Fruit fly (Drosophila melanogaster) whole organism, embryonic: ENCODE results near the gene Trmt6.

ENCODE experiments used
- ATbp ChIP-seq: fragments of 200-800 bp; sonication (Bioruptor generic); optimal IDR thresholded peaks from 2 replicates; lab custom pipeline; 2017; ENCODE audit warnings: missing biosample characterization, mild to moderate bottlenecking, missing genetic modification characterization, missing genetic modification reagents
- Antp ChIP-seq: fragments of 200-800 bp; sonication (Bioruptor generic); optimal IDR thresholded peaks from 3 replicates; lab custom pipeline; 2016; ENCODE audit warnings: missing biosample characterization, missing genetic modification characterization
- CG10462 ChIP-seq: fragments of 200-800 bp; sonication (Bioruptor generic); optimal IDR thresholded peaks from 2 replicates; lab custom pipeline; 2016; ENCODE audit warnings: missing biosample characterization, missing genetic modification characterization
- CG10959 ChIP-seq: fragments of 200-800 bp; sonication (Bioruptor generic); IDR thresholded peaks from 2 replicates; pipeline ENCODE4 v1.3.6; 2022; ENCODE audit warnings: missing biosample characterization, missing genetic modification characterization
- CG12391 ChIP-seq: fragments of 200-800 bp; sonication (Bioruptor generic); optimal IDR thresholded peaks from 3 replicates; lab custom pipeline; 2018; ENCODE audit warnings: missing biosample characterization, mild to moderate bottlenecking, missing genetic modification characterization, moderate library complexity
- CG13123 ChIP-seq: fragments of 200-800 bp; sonication (Bioruptor generic); optimal IDR thresholded peaks from 2 replicates; lab custom pipeline; 2016; ENCODE audit warnings: missing biosample characterization, missing genetic modification characterization
- CG13424 ChIP-seq: fragments of 200-800 bp; sonication (Bioruptor generic); optimal IDR thresholded peaks from 2 replicates; lab custom pipeline; 2019; ENCODE audit warnings: missing biosample characterization, mild to moderate bottlenecking, missing genetic modification characterization, moderate library complexity
- CG15696 ChIP-seq: fragments of 200-800 bp; sonication (Bioruptor generic); optimal IDR thresholded peaks from 2 replicates; lab custom pipeline; 2019; ENCODE audit warnings: missing biosample characterization, mild to moderate bottlenecking, missing genetic modification characterization, moderate library complexity
- CG17612 ChIP-seq: fragments of 200-800 bp; sonication (Bioruptor generic); IDR thresholded peaks from 2 replicates; pipeline ENCODE4 v1.3.6; 2022; ENCODE audit warnings: missing biosample characterization, missing genetic modification characterization
- CG17829 ChIP-seq: fragments of 200-800 bp; optimal IDR thresholded peaks from 2 replicates; lab custom pipeline; 2019; ENCODE audit warnings: missing biosample characterization, mild to moderate bottlenecking, missing genetic modification characterization, moderate library complexity
- CG31365 ChIP-seq: fragments of 200-800 bp; sonication (Bioruptor generic); optimal IDR thresholded peaks from 2 replicates; lab custom pipeline; 2018; ENCODE audit warnings: missing biosample characterization, mild to moderate bottlenecking, missing genetic modification characterization
- CG34376 ChIP-seq: fragments of 200-800 bp; sonication (Bioruptor generic); optimal IDR thresholded peaks from 2 replicates; lab custom pipeline; 2018; ENCODE audit warnings: missing biosample characterization, mild to moderate bottlenecking, missing genetic modification characterization
- CG3995 ChIP-seq: fragments of 200-800 bp; sonication (Bioruptor generic); optimal IDR thresholded peaks from 3 replicates; lab custom pipeline; 2016; ENCODE audit warnings: missing biosample characterization, missing genetic modification characterization
- CG43689 ChIP-seq: fragments of 200-800 bp; sonication (Bioruptor generic); IDR thresholded peaks from 2 replicates; pipeline ENCODE4 v1.3.6; 2022; ENCODE audit warnings: missing biosample characterization, missing genetic modification characterization
- CG7357 ChIP-seq: fragments of 200-800 bp; sonication (Bioruptor generic); IDR thresholded peaks from 3 replicates; pipeline ENCODE4 v1.3.6; 2022; ENCODE audit warnings: missing biosample characterization, missing genetic modification characterization
- CG7372 ChIP-seq: fragments of 200-800 bp; sonication (Bioruptor generic); IDR thresholded peaks from 2 replicates; pipeline ENCODE4 v1.3.6; 2022; ENCODE audit warnings: missing biosample characterization, missing genetic modification characterization
- CG8290 ChIP-seq, 3 experiments: fragments of 200-800 bp; sonication (Bioruptor generic); optimal IDR thresholded peaks; 2 replicates each; lab custom pipeline; 2016 to 2019; ENCODE audit warnings: missing biosample characterization in 3 of 3, missing genetic modification characterization in 3 of 3, mild to moderate bottlenecking in 2 of 3, moderate library complexity in 1 of 3
- CG8388 ChIP-seq: fragments of 200-800 bp; sonication (Bioruptor generic); optimal IDR thresholded peaks from 2 replicates; lab custom pipeline; 2019; ENCODE audit warnings: missing biosample characterization, mild to moderate bottlenecking, missing genetic modification characterization, moderate library complexity
- CG9932 ChIP-seq: fragments of 200-800 bp; sonication (Bioruptor generic); IDR thresholded peaks from 2 replicates; pipeline ENCODE4 v1.3.6; 2022; ENCODE audit warnings: missing biosample characterization, missing genetic modification characterization
- CkIIα-i1 ChIP-seq: fragments of 200-800 bp; sonication (Bioruptor generic); IDR thresholded peaks from 2 replicates; pipeline ENCODE4 v1.3.6; 2022; ENCODE audit warnings: missing biosample characterization, missing genetic modification characterization
- Ets65A ChIP-seq: fragments of 200-800 bp; sonication (Bioruptor generic); peaks from one replicate; lab custom pipeline; 2016; ENCODE audit warnings: missing biosample characterization, missing genetic modification characterization
- HLH4C ChIP-seq: fragments of 200-800 bp; sonication (Bioruptor generic); IDR thresholded peaks from 3 replicates; pipeline ENCODE4 v1.3.6; 2022; ENCODE audit warnings: missing biosample characterization, missing genetic modification characterization; ENCODE audit not compliant: partially characterized antibody
- Hr3 ChIP-seq: fragments of 200-800 bp; sonication (Bioruptor generic); optimal IDR thresholded peaks from 3 replicates; lab custom pipeline; 2016; ENCODE audit warnings: missing biosample characterization, missing genetic modification characterization
- Hr39 ChIP-seq: fragments of >200 bp; optimal IDR thresholded peaks from 2 replicates; lab custom pipeline; 2017
- Hr51 ChIP-seq, 2 experiments: fragments of 200-800 bp; sonication (Bioruptor generic); optimal IDR thresholded peaks; 2 replicates in 1 of 2; 3 replicates in 1 of 2; lab custom pipeline; 2016 to 2018; ENCODE audit warnings: missing biosample characterization in 2 of 2, missing genetic modification characterization in 2 of 2, mild to moderate bottlenecking in 1 of 2, moderate library complexity in 1 of 2
- Hsf ChIP-seq: fragments of 200-800 bp; sonication (Bioruptor generic); optimal IDR thresholded peaks from 3 replicates; lab custom pipeline; 2016; ENCODE audit warnings: missing biosample characterization, missing genetic modification characterization
- Mad ChIP-seq: fragments of 200-800 bp; sonication (Bioruptor generic); optimal IDR thresholded peaks from 2 replicates; lab custom pipeline; 2016; ENCODE audit warnings: missing biosample characterization, missing genetic modification characterization
- Six4 ChIP-seq: fragments of 200-800 bp; sonication (Bioruptor generic); optimal IDR thresholded peaks from 2 replicates; lab custom pipeline; 2016; ENCODE audit warnings: missing biosample characterization, missing genetic modification characterization
- amos ChIP-seq: fragments of 200-800 bp; sonication (Bioruptor generic); IDR thresholded peaks from 2 replicates; pipeline ENCODE4 v1.3.6; 2022; ENCODE audit warnings: missing biosample characterization, missing genetic modification characterization; ENCODE audit not compliant: partially characterized antibody
- az2 ChIP-seq: fragments of 200-800 bp; sonication (Bioruptor generic); optimal IDR thresholded peaks from 3 replicates; lab custom pipeline; 2016; ENCODE audit warnings: missing biosample characterization, missing genetic modification characterization
- bcd ChIP-seq: fragments of 200-800 bp; sonication (Bioruptor generic); optimal IDR thresholded peaks from 2 replicates; lab custom pipeline; 2017; ENCODE audit warnings: missing biosample characterization, mild to moderate bottlenecking, missing genetic modification characterization
- emc ChIP-seq: fragments of 200-800 bp; sonication (Bioruptor generic); optimal IDR thresholded peaks from 2 replicates; lab custom pipeline; 2016; ENCODE audit warnings: missing biosample characterization, missing genetic modification characterization
- fd102C ChIP-seq: fragments of 200-800 bp; sonication (Bioruptor generic); optimal IDR thresholded peaks from 2 replicates; lab custom pipeline; 2018; ENCODE audit warnings: missing biosample characterization, mild to moderate bottlenecking, missing genetic modification characterization, moderate library complexity
- fd96Cb ChIP-seq: fragments of 200-800 bp; sonication (Bioruptor generic); optimal IDR thresholded peaks from 2 replicates; lab custom pipeline; 2018; ENCODE audit warnings: missing biosample characterization, mild to moderate bottlenecking, missing genetic modification characterization, moderate library complexity
- gcm2 ChIP-seq: fragments of 200-800 bp; sonication (Bioruptor generic); optimal IDR thresholded peaks from 2 replicates; lab custom pipeline; 2016; ENCODE audit warnings: missing biosample characterization, missing genetic modification characterization
- lbe ChIP-seq: fragments of 200-800 bp; sonication (Bioruptor generic); optimal IDR thresholded peaks from 2 replicates; lab custom pipeline; 2016; ENCODE audit warnings: missing biosample characterization, mild to moderate bottlenecking, missing genetic modification characterization
- lola ChIP-seq, 3 experiments: fragments of >200 bp in 2 of 3; fragments of 200-800 bp in 1 of 3; sonication (Bioruptor generic) in 1 of 3; optimal IDR thresholded peaks; 2 replicates each; lab custom pipeline; 2017 to 2019; ENCODE audit warnings: missing biosample characterization in 3 of 3, missing genetic modification characterization in 3 of 3, mild to moderate bottlenecking in 1 of 3, moderate library complexity in 1 of 3
- maf-S ChIP-seq: fragments of 200-800 bp; sonication (Bioruptor generic); optimal IDR thresholded peaks from 2 replicates; lab custom pipeline; 2016; ENCODE audit warnings: missing biosample characterization, missing genetic modification characterization
- org-1 ChIP-seq: fragments of 200-800 bp; sonication (Bioruptor generic); optimal IDR thresholded peaks from 2 replicates; lab custom pipeline; 2017; ENCODE audit warnings: missing biosample characterization, missing genetic modification characterization
- pnt ChIP-seq: fragments of 200-800 bp; sonication (Bioruptor generic); optimal IDR thresholded peaks from 3 replicates; lab custom pipeline; 2016; ENCODE audit warnings: missing biosample characterization, missing genetic modification characterization
- prd ChIP-seq, 3 experiments: fragments of >200 bp in 2 of 3; fragments of 200-800 bp in 1 of 3; sonication (Bioruptor generic) in 1 of 3; optimal IDR thresholded peaks in 2 of 3; IDR thresholded peaks in 1 of 3; 2 replicates in 2 of 3; 3 replicates in 1 of 3; pipeline versions ENCODE4 v1.3.6 to Lab custom; 2017 to 2022; ENCODE audit warnings: missing biosample characterization in 1 of 3, missing genetic modification characterization in 1 of 3
- schlank ChIP-seq: fragments of 200-800 bp; sonication (Bioruptor generic); optimal IDR thresholded peaks from 2 replicates; lab custom pipeline; 2018; ENCODE audit warnings: missing biosample characterization, mild to moderate bottlenecking, missing genetic modification characterization
- seq ChIP-seq: fragments of 200-800 bp; sonication (Bioruptor generic); IDR thresholded peaks from 2 replicates; pipeline ENCODE4 v1.3.6; 2022; ENCODE audit warnings: missing biosample characterization, missing genetic modification characterization
- stwl ChIP-seq: fragments of 200-800 bp; sonication (Bioruptor generic); optimal IDR thresholded peaks from 3 replicates; lab custom pipeline; 2018; ENCODE audit warnings: missing biosample characterization, mild to moderate bottlenecking, missing genetic modification characterization, moderate library complexity
- tap ChIP-seq: fragments of 200-800 bp; optimal IDR thresholded peaks from 3 replicates; lab custom pipeline; 2019; ENCODE audit warnings: missing biosample characterization, mild to moderate bottlenecking, missing genetic modification characterization, moderate library complexity
- tll ChIP-seq, 2 experiments: fragments of 200-800 bp in 1 of 2; fragments of >200 bp in 1 of 2; sonication (Bioruptor generic) in 1 of 2; optimal IDR thresholded peaks; 2 replicates each; lab custom pipeline; 2017 to 2019; ENCODE audit warnings: missing biosample characterization in 2 of 2, missing genetic modification characterization in 2 of 2, mild to moderate bottlenecking in 1 of 2, moderate library complexity in 1 of 2
- toy ChIP-seq: fragments of 200-800 bp; sonication (Bioruptor generic); IDR thresholded peaks from 2 replicates; pipeline ENCODE4 v1.3.6; 2022; ENCODE audit warnings: missing biosample characterization, missing genetic modification characterization
- vfl ChIP-seq: fragments of 200-800 bp; sonication (Bioruptor generic); optimal IDR thresholded peaks from 2 replicates; lab custom pipeline; 2016; ENCODE audit warnings: missing biosample characterization, missing genetic modification characterization
- vnd ChIP-seq: fragments of 200-800 bp; sonication (Bioruptor generic); IDR thresholded peaks from 3 replicates; pipeline ENCODE4 v1.3.6; 2022; ENCODE audit warnings: missing biosample characterization, missing genetic modification characterization; ENCODE audit not compliant: partially characterized antibody

Trmt6 gene

DNA sequence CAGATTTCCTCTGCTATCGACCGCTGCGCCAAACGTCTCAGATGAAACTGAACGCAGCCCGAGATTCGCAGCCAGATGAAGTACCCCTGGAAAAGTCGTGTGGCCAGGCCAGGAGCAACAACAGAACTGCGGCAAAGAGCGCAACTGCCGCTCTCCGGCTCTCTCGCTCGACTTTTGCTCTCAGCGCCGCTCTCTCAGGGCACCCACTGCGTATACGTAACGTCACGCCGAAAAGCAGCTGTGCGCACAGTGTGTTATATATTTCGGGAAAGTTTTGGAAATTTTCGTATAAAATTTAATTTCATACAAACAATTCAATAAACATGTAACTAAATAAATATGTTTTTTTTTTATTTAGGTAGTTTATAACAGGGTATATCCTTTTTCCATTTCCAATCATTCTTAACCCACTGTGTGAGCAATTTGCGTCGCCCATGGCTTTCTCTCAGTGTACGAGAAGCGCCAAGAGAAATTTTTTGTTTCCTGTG lies 39.0 kb upstream of the Trmt6 start, which contains the start of gene Dpp10 (continued):
- peak; percentile 93 for TF ChIP-seq CG34376 (GFP tag; lab: Kevin White, UChicago)
- TF ChIP-seq Hr51 (GFP tag; optimal IDR thresholded peaks at IDR 0.05; lab: Kevin White, UChicago), result peak; percentile 90 to 94
- TF ChIP-seq Antp (GFP tag; lab: Kevin White, UChicago), result peak; percentile 84
- TF ChIP-seq CkIIα-i1 (GFP tag; lab: Robert Waterston, UW), result peak; percentile 81
- TF ChIP-seq lola (GFP tag; optimal IDR thresholded peaks at IDR 0.05; lab: Kevin White, UChicago), result no peak
- TF ChIP-seq org-1 (GFP tag; lab: Kevin White, UChicago), result peak; percentile 88
- peak; percentile 80 for TF ChIP-seq toy (GFP tag; lab: Robert Waterston, UW)
- peak; percentile 68 for TF ChIP-seq CG15696 (tag; lab: Kevin White, UChicago)
- TF ChIP-seq Mad (GFP tag; lab: Kevin White, UChicago), result peak; percentile 77
- TF ChIP-seq fd96Cb (tag; lab: Kevin White, UChicago), result peak; percentile 77
- peak; percentile 84 for TF ChIP-seq ATbp (GFP tag; lab: Kevin White, UChicago)
- TF ChIP-seq CG8388 (GFP tag; lab: Kevin White, UChicago), result peak; percentile 65
- no peak for TF ChIP-seq tll (GFP tag; optimal IDR thresholded peaks at IDR 0.05; lab: Kevin White, UChicago)
- peak; percentile 85 for TF ChIP-seq schlank (tag; lab: Kevin White, UChicago)
- TF ChIP-seq CG17829 (tag; lab: Kevin White, UChicago), result peak; percentile 75
- peak; percentile 90 for TF ChIP-seq bcd (GFP tag; lab: Kevin White, UChicago)
- TF ChIP-seq Six4 (GFP tag; lab: Kevin White, UChicago), result peak; percentile 62
- TF ChIP-seq CG3995 (GFP tag; lab: Kevin White, UChicago), result peak; percentile 44
- TF ChIP-seq CG31365 (tag; lab: Kevin White, UChicago), result peak; percentile 53
- TF ChIP-seq pnt, result peak; percentile 62
- TF ChIP-seq CG43689, result peak; percentile 88
- TF ChIP-seq stwl (tag; lab: Kevin White, UChicago), result no peak
- peak; percentile 95 for TF ChIP-seq seq (GFP tag; lab: Robert Waterston, UW)
- TF ChIP-seq gcm2 (GFP tag; lab: Kevin White, UChicago), result peak; percentile 78
- TF ChIP-seq amos (GFP tag; lab: Robert Waterston, UW), result no peak; the same call in 1 of the 2 replicates
- peak; percentile 54 for TF ChIP-seq CG13123 (GFP tag; lab: Kevin White, UChicago)
- TF ChIP-seq Ets65A (GFP tag; lab: Kevin White, UChicago), result peak; percentile 98
- no peak for TF ChIP-seq fd102C (GFP tag; lab: Kevin White, UChicago)
- TF ChIP-seq Hr3 (GFP tag; lab: Kevin White, UChicago), result peak; percentile 87
- peak; percentile 89 for TF ChIP-seq CG7357 (GFP tag; lab: Robert Waterston, UW)
- TF ChIP-seq CG8290 (GFP tag; optimal IDR thresholded peaks at IDR 0.05; lab: Kevin White, UChicago), result peak; percentile 2
- TF ChIP-seq CG8290 (tag; optimal IDR thresholded peaks at IDR 0.05; lab: Kevin White, UChicago), result peak in 1 of 2 experiments; percentile 75
- TF ChIP-seq CG9932 (GFP tag; lab: Robert Waterston, UW), result peak; percentile 99
- peak; percentile 93 for TF ChIP-seq CG17612 (GFP tag; lab: Robert Waterston, UW)
- 0 out of 3 replicates have a peak, but pooled peaks have one; percentile 46 for TF ChIP-seq vnd (GFP tag; lab: Robert Waterston, UW)
- TF ChIP-seq HLH4C (GFP tag; lab: Robert Waterston, UW), result peak; percentile 35; the same call in 1 of the 3 replicates
- peak; percentile 90 for TF ChIP-seq CG12391 (tag; lab: Kevin White, UChicago)
- peak; percentile 77 for TF ChIP-seq CG10462 (GFP tag; lab: Kevin White, UChicago)
- no peak for TF ChIP-seq Hr39 (lab: Kevin White, UChicago)
- peak; percentile 96 for TF ChIP-seq CG13424 (tag; lab: Kevin White, UChicago)
- TF ChIP-seq vfl (GFP tag; lab: Kevin White, UChicago), result peak; percentile 93
- peak; percentile 92 for TF ChIP-seq Hsf (GFP tag; lab: Kevin White, UChicago)
- TF ChIP-seq lbe, result no peak
- peak; percentile 69; the same call in 1 of the 2 replicates for TF ChIP-seq CG10959 (GFP tag; lab: Robert Waterston, UW)
- TF ChIP-seq az2 (GFP tag; lab: Kevin White, UChicago), result peak; percentile 81
- TF ChIP-seq emc (GFP tag; lab: Kevin White, UChicago), result peak; percentile 83
- TF ChIP-seq maf-S (GFP tag; lab: Kevin White, UChicago), result peak; percentile 77
- peak; percentile 79 for TF ChIP-seq tap (tag; lab: Kevin White, UChicago)
- no peak for TF ChIP-seq prd (optimal IDR thresholded peaks at IDR 0.05; lab: Kevin White, UChicago)
- peak; percentile 95 for TF ChIP-seq prd (GFP tag; IDR thresholded peaks at IDR 0.05; lab: Robert Waterston, UW)
- peak; percentile 98 for TF ChIP-seq CG7372 (GFP tag; lab: Robert Waterston, UW)
